Worm (Caenorhabditis elegans) whole organism, midembryonic: ENCODE results near the gene srsx-37.

ENCODE experiments used
- cog-1 ChIP-seq: sonication (generic microtip); optimal IDR thresholded peaks from 2 replicates; lab custom pipeline; 2016; ENCODE audit warnings: missing genetic modification characterization, missing compliant biosample characterization
- flt-1 ChIP-seq: fragments of 200-800 bp; sonication (Bioruptor generic); IDR thresholded peaks from 2 replicates; pipeline ENCODE4 v1.3.6; 2022; ENCODE audit warnings: missing genetic modification characterization, missing compliant biosample characterization
- klf-2 ChIP-seq: fragments of 200-800 bp; sonication (Bioruptor generic); conservative IDR thresholded peaks from 2 replicates; pipeline ENCODE4 v1.3.6; 2022; ENCODE audit warnings: missing genetic modification reagents, missing genetic modification characterization, missing compliant biosample characterization
- med-1 ChIP-seq: sonication (generic microtip); optimal IDR thresholded peaks from 2 replicates; lab custom pipeline; 2017; ENCODE audit warnings: missing genetic modification characterization, mild to moderate bottlenecking, missing compliant biosample characterization, antibody characterized with exemption, missing genetic modification reagents; ENCODE audit not compliant: insufficient read depth
- ref-1 ChIP-seq: fragments of 200-800 bp; sonication (Bioruptor generic); conservative IDR thresholded peaks from 2 replicates; pipeline ENCODE4 v1.3.6; 2022; ENCODE audit warnings: missing genetic modification reagents, missing genetic modification characterization, missing compliant biosample characterization
- tab-1 ChIP-seq: fragments of 200-800 bp; sonication (Bioruptor generic); IDR thresholded peaks from 2 replicates; pipeline ENCODE4 v1.3.6; 2022; ENCODE audit warnings: missing genetic modification characterization, missing compliant biosample characterization
- ztf-23 ChIP-seq: fragments of 200-800 bp; sonication (Bioruptor generic); IDR thresholded peaks from 2 replicates; pipeline ENCODE4 v1.3.6; 2022; ENCODE audit warnings: missing genetic modification reagents, missing genetic modification characterization, missing compliant biosample characterization
- ztf-29 ChIP-seq: fragments of 200-800 bp; sonication (Bioruptor generic); IDR thresholded peaks from 2 replicates; pipeline ENCODE4 v1.3.6; 2022; ENCODE audit warnings: missing genetic modification reagents, missing genetic modification characterization, missing compliant biosample characterization

ce11 chrV:15241259-15241658 is 17.7 kb downstream of the srsx-37 start, which contains the start of gene chil-12:
- TF ChIP-seq ztf-29 (GFP tag; lab: Robert Waterston, UW) (no peak), flt-1 (GFP tag; lab: Robert Waterston, UW) (no peak), tab-1 (GFP tag; lab: Robert Waterston, UW) (no peak), klf-2 (GFP tag; lab: Robert Waterston, UW) (no peak), ztf-23 (GFP tag; lab: Robert Waterston, UW) (no peak), cog-1 (tag; lab: Kevin White, UChicago) (no peak), ref-1 (GFP tag; lab: Robert Waterston, UW) (no peak), med-1 (GFP tag; lab: Kevin White, UChicago) (no peak)
